Worm (Caenorhabditis elegans) whole organism, L4/young adult: Measurements from ENCODE around the gene M163.22.

ENCODE experiments used
- W03F9.2 ChIP-seq: fragments of 150-350 bp; optimal IDR thresholded peaks from 2 replicates; lab custom pipeline; 2014; ENCODE audit warnings: missing biosample characterization, missing genetic modification characterization
- dao-5 ChIP-seq: sonication (generic microtip); optimal IDR thresholded peaks from 2 replicates; lab custom pipeline; 2016; ENCODE audit warnings: missing genotype, missing genetic modification characterization, moderate library complexity, missing compliant biosample characterization
- him-1 ChIP-seq: sonication (generic microtip); optimal IDR thresholded peaks from 2 replicates; lab custom pipeline; 2016; ENCODE audit warnings: missing genotype, missing genetic modification reagents, missing genetic modification characterization, missing compliant biosample characterization

Gene M163.22

ce11 chrX:14464513-14464912, 1.2 kb upstream of the M163.22 start, which contains the start of gene M163.7:
TSS of gene M163.7 (plus strand) at chrX:14464813.
- TF ChIP-seq dao-5 (no peak), him-1 (tag; lab: Kevin White, UChicago) (no peak), W03F9.2 (tag; lab: Kevin White, UChicago) (no peak)

- TF ChIP-seq him-1 (tag; lab: Kevin White, UChicago) (no peak), dao-5 (no peak), W03F9.2 (tag; lab: Kevin White, UChicago) (no peak)
Measured at ce11 chrX:14466532-14466931, 839 bp downstream of the M163.22 start, which contains the start of gene M163.21. TSS of gene M163.21 (plus strand) at chrX:14466832.

- TF ChIP-seq him-1 (tag; lab: Kevin White, UChicago) (no peak), dao-5 (no peak), W03F9.2 (tag; lab: Kevin White, UChicago) (no peak)
Measured at ce11 chrX:14469284-14469683, 3.6 kb downstream of the M163.22 start, which contains the start of gene M163.9. TSS of gene M163.9 (plus strand) at chrX:14469584.

ce11 chrX:14470687-14471086, 5.0 kb downstream of the M163.22 start, which contains the start of gene M163.10:
TSS of gene M163.10 (plus strand) at chrX:14470987.
- TF ChIP-seq dao-5 (no peak), him-1 (tag; lab: Kevin White, UChicago) (no peak), W03F9.2 (tag; lab: Kevin White, UChicago) (no peak)

- TF ChIP-seq W03F9.2 (tag; lab: Kevin White, UChicago): no peak
- no peak for TF ChIP-seq him-1 (tag; lab: Kevin White, UChicago)
- no peak for TF ChIP-seq dao-5
Measured at ce11 chrX:14473740-14474139, 8.0 kb downstream of the M163.22 start, which contains the start of gene M163.5. TSS of gene M163.5 (plus strand) at chrX:14474040.

ce11 chrX:14476625-14477257, 11.0 kb downstream of the M163.22 start:
- TF ChIP-seq W03F9.2 (tag; lab: Kevin White, UChicago) (peak; percentile 20), him-1 (tag; lab: Kevin White, UChicago) (no peak), dao-5 (peak; percentile 4)

- TF ChIP-seq W03F9.2 (tag; lab: Kevin White, UChicago): no peak
- TF ChIP-seq him-1 (tag; lab: Kevin White, UChicago): no peak
- no peak for TF ChIP-seq dao-5
Measured at ce11 chrX:14477338-14477737, 11.6 kb downstream of the M163.22 start.

- TF ChIP-seq him-1 (tag; lab: Kevin White, UChicago) (no peak), dao-5 (no peak)
Measured at ce11 chrX:14478193-14478592, 12.5 kb downstream of the M163.22 start.

ce11 chrX:14478743-14479428, 13.2 kb downstream of the M163.22 start, which contains the start of gene M163.11:
TSS of gene M163.11 (plus strand) at chrX:14479378.
- peak; percentile 48 for TF ChIP-seq dao-5
- no peak for TF ChIP-seq W03F9.2 (tag; lab: Kevin White, UChicago)

- TF ChIP-seq dao-5: no peak
- peak; percentile 4 for TF ChIP-seq him-1 (tag; lab: Kevin White, UChicago)
- peak; percentile 41 for TF ChIP-seq W03F9.2 (tag; lab: Kevin White, UChicago)
Measured at ce11 chrX:14480248-14480647, 14.6 kb downstream of the M163.22 start, which contains the start of gene gfi-3. TSS of gene gfi-3 (plus strand) at chrX:14480572.

ce11 chrX:14481637-14482036, 15.9 kb downstream of the M163.22 start:
- TF ChIP-seq him-1 (tag; lab: Kevin White, UChicago) (no peak), dao-5 (no peak), W03F9.2 (tag; lab: Kevin White, UChicago) (no peak)

ce11 chrX:14484827-14485226, 19.1 kb downstream of the M163.22 start, which contains the start of gene M163.8:
TSS of gene M163.8 (plus strand) at chrX:14485127.
- TF ChIP-seq dao-5 (no peak), him-1 (tag; lab: Kevin White, UChicago) (no peak), W03F9.2 (tag; lab: Kevin White, UChicago) (no peak)

ce11 chrX:14486503-14486902, 20.8 kb downstream of the M163.22 start:
- TF ChIP-seq W03F9.2 (tag; lab: Kevin White, UChicago): no peak
- TF ChIP-seq him-1 (tag; lab: Kevin White, UChicago): no peak
- no peak for TF ChIP-seq dao-5

- TF ChIP-seq him-1 (tag; lab: Kevin White, UChicago) (no peak), dao-5 (no peak), W03F9.2 (tag; lab: Kevin White, UChicago) (no peak)
Measured at ce11 chrX:14487333-14487732, 21.6 kb downstream of the M163.22 start.
